Worm (Caenorhabditis elegans): ENCODE measurements around the gene nduf-11.

nduf-11 gene

ce11 chrII:11377700-11378099, 32.3 kb upstream of the nduf-11 start:
- no peak for TF ChIP-seq tra-4 (tag; optimal IDR thresholded peaks at IDR 0.05)
- TF ChIP-seq hnd-1 (tag; optimal IDR thresholded peaks at IDR 0.05), result no peak
- TF ChIP-seq hmbx-1 (tag; optimal IDR thresholded peaks at IDR 0.05), result no peak
- no peak for TF ChIP-seq pes-1 (GFP tag; IDR thresholded peaks at IDR 0.05)
- no peak for TF ChIP-seq tbx-11 (GFP tag; IDR thresholded peaks at IDR 0.05)
- no peak for TF ChIP-seq sea-1 (GFP tag; conservative IDR thresholded peaks at IDR 0.05)
- no peak for TF ChIP-seq hmg-4 (GFP tag; optimal IDR thresholded peaks at IDR 0.05)
- TF ChIP-seq F13C5.2 (tag; optimal IDR thresholded peaks at IDR 0.05), result no peak
- no peak for TF ChIP-seq tbx-37 (GFP tag; conservative IDR thresholded peaks at IDR 0.05)
- TF ChIP-seq ceh-13 (GFP tag; optimal IDR thresholded peaks at IDR 0.05), result no peak
- TF ChIP-seq B0310.2 (tag; optimal IDR thresholded peaks at IDR 0.05), result no peak
- no peak for TF ChIP-seq ama-1 (optimal IDR thresholded peaks at IDR 0.05)
- TF ChIP-seq flt-1 (GFP tag; IDR thresholded peaks at IDR 0.05), result no peak
- no peak for TF ChIP-seq aly-1 (tag; optimal IDR thresholded peaks at IDR 0.05)
- TF ChIP-seq scrt-1 (GFP tag; IDR thresholded peaks at IDR 0.05), result no peak

ce11 chrII:11376598-11377108, 31.2 kb upstream of the nduf-11 start:
- no peak for TF ChIP-seq hmbx-1 (tag; optimal IDR thresholded peaks at IDR 0.05)
- no peak for TF ChIP-seq sea-1 (GFP tag; conservative IDR thresholded peaks at IDR 0.05)
- no peak for TF ChIP-seq hnd-1 (tag; optimal IDR thresholded peaks at IDR 0.05)
- TF ChIP-seq flt-1 (GFP tag; IDR thresholded peaks at IDR 0.05), result no peak
- TF ChIP-seq B0310.2 (tag; optimal IDR thresholded peaks at IDR 0.05), result no peak
- TF ChIP-seq tra-4 (tag; optimal IDR thresholded peaks at IDR 0.05), result no peak

- TF ChIP-seq B0310.2 (tag; optimal IDR thresholded peaks at IDR 0.05) (no peak), hmg-4 (GFP tag; optimal IDR thresholded peaks at IDR 0.05) (no peak), hnd-1 (tag; optimal IDR thresholded peaks at IDR 0.05) (no peak), tbx-11 (GFP tag; IDR thresholded peaks at IDR 0.05) (no peak), ceh-36 (tag; optimal IDR thresholded peaks at IDR 0.05) (no peak), flt-1 (GFP tag; IDR thresholded peaks at IDR 0.05) (no peak), pes-1 (GFP tag; IDR thresholded peaks at IDR 0.05) (no peak), tra-4 (tag; optimal IDR thresholded peaks at IDR 0.05) (no peak), ets-7 (tag; optimal IDR thresholded peaks at IDR 0.05) (no peak), ama-1 (optimal IDR thresholded peaks at IDR 0.05) (no peak), aly-1 (tag; optimal IDR thresholded peaks at IDR 0.05) (no peak), scrt-1 (GFP tag; IDR thresholded peaks at IDR 0.05) (no peak), hmbx-1 (tag; optimal IDR thresholded peaks at IDR 0.05) (no peak), ceh-13 (GFP tag; optimal IDR thresholded peaks at IDR 0.05) (no peak), F13C5.2 (tag; optimal IDR thresholded peaks at IDR 0.05) (no peak), tbx-37 (GFP tag; conservative IDR thresholded peaks at IDR 0.05) (no peak), sea-1 (GFP tag; conservative IDR thresholded peaks at IDR 0.05) (no peak)
Observed at ce11 chrII:11376026-11376425, 30.6 kb upstream of the nduf-11 start.

ce11 chrII:11371981-11372380, 26.6 kb upstream of the nduf-11 start, which contains the start of gene C33B4.2:
C33B4.2 (minus strand) TSS chrII:11372145.
- TF ChIP-seq ets-7 (tag; optimal IDR thresholded peaks at IDR 0.05) (no peak), B0310.2 (tag; optimal IDR thresholded peaks at IDR 0.05) (no peak), tbx-11 (GFP tag; IDR thresholded peaks at IDR 0.05) (no peak), ceh-36 (tag; optimal IDR thresholded peaks at IDR 0.05) (no peak), hmbx-1 (tag; optimal IDR thresholded peaks at IDR 0.05) (no peak), scrt-1 (GFP tag; IDR thresholded peaks at IDR 0.05) (no peak), sea-1 (GFP tag; conservative IDR thresholded peaks at IDR 0.05) (no peak), tra-4 (tag; optimal IDR thresholded peaks at IDR 0.05) (no peak), hnd-1 (tag; optimal IDR thresholded peaks at IDR 0.05) (no peak), ceh-13 (GFP tag; optimal IDR thresholded peaks at IDR 0.05) (no peak), tbx-37 (GFP tag; conservative IDR thresholded peaks at IDR 0.05) (no peak), aly-1 (tag; optimal IDR thresholded peaks at IDR 0.05) (no peak), hmg-4 (GFP tag; optimal IDR thresholded peaks at IDR 0.05) (no peak), ama-1 (optimal IDR thresholded peaks at IDR 0.05) (no peak)

ce11 chrII:11361751-11362150, 16.3 kb upstream of the nduf-11 start:
- TF ChIP-seq aly-1 (tag; optimal IDR thresholded peaks at IDR 0.05) (no peak), hmbx-1 (tag; optimal IDR thresholded peaks at IDR 0.05) (no peak), sea-1 (GFP tag; conservative IDR thresholded peaks at IDR 0.05) (no peak), B0310.2 (tag; optimal IDR thresholded peaks at IDR 0.05) (no peak), pes-1 (GFP tag; IDR thresholded peaks at IDR 0.05) (no peak), ceh-13 (GFP tag; optimal IDR thresholded peaks at IDR 0.05) (no peak), tra-4 (tag; optimal IDR thresholded peaks at IDR 0.05) (no peak), ceh-36 (tag; optimal IDR thresholded peaks at IDR 0.05) (no peak), scrt-1 (GFP tag; IDR thresholded peaks at IDR 0.05) (no peak), hnd-1 (tag; optimal IDR thresholded peaks at IDR 0.05) (no peak), F13C5.2 (tag; optimal IDR thresholded peaks at IDR 0.05) (no peak), tbx-37 (GFP tag; conservative IDR thresholded peaks at IDR 0.05) (no peak), hmg-4 (GFP tag; optimal IDR thresholded peaks at IDR 0.05) (no peak), ama-1 (optimal IDR thresholded peaks at IDR 0.05) (no peak), flt-1 (GFP tag; IDR thresholded peaks at IDR 0.05) (no peak), tbx-11 (GFP tag; IDR thresholded peaks at IDR 0.05) (no peak), ets-7 (tag; optimal IDR thresholded peaks at IDR 0.05) (no peak)

- no peak for TF ChIP-seq tra-4 (tag; optimal IDR thresholded peaks at IDR 0.05)
- TF ChIP-seq flt-1 (GFP tag; IDR thresholded peaks at IDR 0.05), result no peak
- no peak for TF ChIP-seq pes-1 (GFP tag; IDR thresholded peaks at IDR 0.05)
- TF ChIP-seq ets-7 (tag; optimal IDR thresholded peaks at IDR 0.05), result no peak
- no peak for TF ChIP-seq ceh-13 (GFP tag; optimal IDR thresholded peaks at IDR 0.05)
- no peak for TF ChIP-seq aly-1 (tag; optimal IDR thresholded peaks at IDR 0.05)
- TF ChIP-seq B0310.2 (tag; optimal IDR thresholded peaks at IDR 0.05), result no peak
- TF ChIP-seq sea-1 (GFP tag; conservative IDR thresholded peaks at IDR 0.05), result no peak
- no peak for TF ChIP-seq hnd-1 (tag; optimal IDR thresholded peaks at IDR 0.05)
- TF ChIP-seq tbx-37 (GFP tag; conservative IDR thresholded peaks at IDR 0.05), result no peak
- TF ChIP-seq tbx-11 (GFP tag; IDR thresholded peaks at IDR 0.05), result no peak
- TF ChIP-seq scrt-1 (GFP tag; IDR thresholded peaks at IDR 0.05), result no peak
- TF ChIP-seq F13C5.2 (tag; optimal IDR thresholded peaks at IDR 0.05), result no peak
- TF ChIP-seq ceh-36 (tag; optimal IDR thresholded peaks at IDR 0.05), result no peak
- no peak for TF ChIP-seq hmg-4 (GFP tag; optimal IDR thresholded peaks at IDR 0.05)
Observed at ce11 chrII:11353471-11353870, 8.1 kb upstream of the nduf-11 start.

ce11 chrII:11351599-11351998, 6.2 kb upstream of the nduf-11 start, which contains the start of gene clh-2:
clh-2 (plus strand) TSS chrII:11351899.
- no peak for TF ChIP-seq aly-1 (tag; optimal IDR thresholded peaks at IDR 0.05)
- TF ChIP-seq sea-1 (GFP tag; conservative IDR thresholded peaks at IDR 0.05), result no peak
- no peak for TF ChIP-seq F13C5.2 (tag; optimal IDR thresholded peaks at IDR 0.05)
- TF ChIP-seq flt-1 (GFP tag; IDR thresholded peaks at IDR 0.05), result no peak
